Worm (Caenorhabditis elegans) whole organism, L3 larva: ENCODE results near the gene pqn-41.

Experiments used
- aly-2 ChIP-seq: fragments of 150-350 bp; optimal IDR thresholded peaks from 2 replicates; lab custom pipeline; 2014; ENCODE audit warnings: missing biosample characterization, missing genetic modification characterization
- ama-1 ChIP-seq: fragments of 150-350 bp; optimal IDR thresholded peaks from 2 replicates; lab custom pipeline; 2018
- egl-27 ChIP-seq: sonication (generic microtip); optimal IDR thresholded peaks from 4 replicates; lab custom pipeline; 2017; ENCODE audit warnings: missing biosample characterization, missing genetic modification reagents, missing genetic modification characterization
- egl-5 ChIP-seq: fragments of 150-350 bp; optimal IDR thresholded peaks from 2 replicates; lab custom pipeline; 2017; ENCODE audit warnings: missing biosample characterization, missing genetic modification reagents, missing genetic modification characterization, inconsistent platforms
- elt-1 ChIP-seq: fragments of 150-350 bp; optimal IDR thresholded peaks from 2 replicates; lab custom pipeline; 2014; ENCODE audit warnings: missing biosample characterization, missing genetic modification characterization
- elt-2 ChIP-seq: sonication (generic microtip); optimal IDR thresholded peaks from 2 replicates; lab custom pipeline; 2016; ENCODE audit warnings: missing genetic modification reagents, mild to moderate bottlenecking, missing genetic modification characterization, missing compliant biosample characterization
- elt-3 ChIP-seq, 3 experiments: fragments of 150-350 bp in 1 of 3; sonication (generic microtip) in 2 of 3; optimal IDR thresholded peaks; 2 replicates in 2 of 3; 4 replicates in 1 of 3; lab custom pipeline; 2014 to 2017; ENCODE audit warnings: missing biosample characterization in 3 of 3, missing genetic modification characterization in 3 of 3
- fos-1 ChIP-seq: fragments of 150-350 bp; optimal IDR thresholded peaks from 2 replicates; lab custom pipeline; 2014; ENCODE audit warnings: missing biosample characterization, missing genetic modification characterization
- nhr-237 ChIP-seq: fragments of 150-350 bp; optimal IDR thresholded peaks from 2 replicates; lab custom pipeline; 2014; ENCODE audit warnings: missing biosample characterization, missing genetic modification characterization
- nhr-25 ChIP-seq: sonication (generic microtip); optimal IDR thresholded peaks from 2 replicates; lab custom pipeline; 2017; ENCODE audit warnings: missing biosample characterization, missing genetic modification characterization
- unc-39 ChIP-seq: sonication (generic microtip); optimal IDR thresholded peaks from 4 replicates; lab custom pipeline; 2017; ENCODE audit warnings: missing biosample characterization, missing genetic modification characterization
- unc-62 ChIP-seq: fragments of 150-350 bp; sonication (generic microtip); optimal IDR thresholded peaks from 4 replicates; lab custom pipeline; 2014; ENCODE audit warnings: missing biosample characterization, missing genetic modification reagents, missing genetic modification characterization

- TF ChIP-seq nhr-237 (no peak), elt-2 (tag; lab: Kevin White, UChicago) (no peak), fos-1 (no peak), unc-39 (tag; lab: Kevin White, UChicago) (no peak), egl-5 (tag; lab: Kevin White, UChicago) (no peak), aly-2 (tag; lab: Kevin White, UChicago) (no peak), elt-1 (tag; lab: Kevin White, UChicago) (no peak), elt-3 (tag; optimal IDR thresholded peaks at IDR 0.05; lab: Kevin White, UChicago) (no peak), nhr-25 (tag; lab: Kevin White, UChicago) (no peak), unc-62 (GFP tag; lab: Kevin White, UChicago) (no peak), egl-27 (tag; lab: Kevin White, UChicago) (no peak), ama-1 (lab: Kevin White, UChicago) (no peak)
These were observed 42.1 kb downstream of the pqn-41 start for ce11 chrIII:1947851-1948250.
